Worm (Caenorhabditis elegans) whole organism, young adult: ENCODE measurements around the gene F19C7.8.

Experiments
- B0019.2 ChIP-seq: fragments of 200-800 bp; sonication (Bioruptor generic); conservative IDR thresholded peaks from 2 replicates; pipeline ENCODE4 v1.3.6; 2022; ENCODE audit warnings: missing genetic modification reagents, missing genetic modification characterization, missing compliant biosample characterization
- F22D6.2 ChIP-seq: sonication (generic microtip); optimal IDR thresholded peaks from 2 replicates; lab custom pipeline; 2016; ENCODE audit warnings: mild to moderate bottlenecking, missing genetic modification characterization, missing compliant biosample characterization
- F55B11.4 ChIP-seq: sonication (generic microtip); optimal IDR thresholded peaks from 2 replicates; lab custom pipeline; 2016; ENCODE audit warnings: missing compliant biosample characterization, missing genetic modification characterization, borderline replicate concordance; ENCODE audit not compliant: insufficient read depth
- ama-1 ChIP-seq, 3 experiments: fragments of 150-350 bp in 1 of 3; sonication (generic microtip) in 2 of 3; optimal IDR thresholded peaks; 2 replicates each; lab custom pipeline; 2014 to 2018; ENCODE audit warnings: missing biosample characterization in 2 of 3, missing genetic modification characterization in 2 of 3, missing genetic modification reagents in 2 of 3
- atf-7 ChIP-seq: sonication (generic microtip); optimal IDR thresholded peaks from 2 replicates; lab custom pipeline; 2017; ENCODE audit warnings: mild to moderate bottlenecking, missing genetic modification characterization, missing compliant biosample characterization
- attf-5 ChIP-seq: fragments of 200-800 bp; sonication (Bioruptor generic); optimal IDR thresholded peaks from 2 replicates; lab custom pipeline; 2018; ENCODE audit warnings: mild to moderate bottlenecking, missing genetic modification characterization, missing compliant biosample characterization
- attf-6 ChIP-seq: fragments of 200-800 bp; sonication (Bioruptor generic); IDR thresholded peaks from 2 replicates; pipeline ENCODE4 v1.3.6; 2022; ENCODE audit warnings: missing genetic modification reagents, missing genetic modification characterization, missing compliant biosample characterization
- egl-44 ChIP-seq: fragments of 200-800 bp; sonication (Bioruptor generic); IDR thresholded peaks from 2 replicates; pipeline ENCODE4 v1.3.6; 2022; ENCODE audit warnings: missing genetic modification reagents, missing genetic modification characterization, missing compliant biosample characterization
- egrh-3 ChIP-seq: fragments of 200-800 bp; sonication (Bioruptor generic); IDR thresholded peaks from 2 replicates; pipeline ENCODE4 v1.3.6; 2022; ENCODE audit warnings: missing genetic modification reagents, missing genetic modification characterization, missing compliant biosample characterization
- ets-4 ChIP-seq: fragments of 200-800 bp; sonication (Bioruptor generic); optimal IDR thresholded peaks from 2 replicates; lab custom pipeline; 2018; ENCODE audit warnings: mild to moderate bottlenecking, missing genetic modification characterization, missing compliant biosample characterization
- nhr-179 ChIP-seq: sonication (generic microtip); optimal IDR thresholded peaks from 2 replicates; lab custom pipeline; 2016; ENCODE audit warnings: mild to moderate bottlenecking, missing genetic modification characterization, missing compliant biosample characterization
- pha-4 ChIP-seq: fragments of 150-350 bp; sonication (generic microtip); optimal IDR thresholded peaks from 2 replicates; lab custom pipeline; 2014; ENCODE audit warnings: missing biosample characterization, missing genetic modification reagents, missing genetic modification characterization
- snpc-4 ChIP-seq, 5 experiments: fragments of 150-350 bp in 1 of 5; sonication (generic microtip) in 4 of 5; optimal IDR thresholded peaks; 2 replicates each; lab custom pipeline; 2014 to 2018; ENCODE audit warnings: missing genetic modification characterization in 5 of 5, missing biosample characterization in 3 of 5, antibody characterized with exemption in 2 of 5, mild to moderate bottlenecking in 2 of 5, missing compliant biosample characterization in 2 of 5, missing genotype in 2 of 5, moderate library complexity in 2 of 5, missing genetic modification reagents in 1 of 5
- unc-130 ChIP-seq: sonication (generic microtip); optimal IDR thresholded peaks from 2 replicates; lab custom pipeline; 2016; ENCODE audit warnings: missing genetic modification reagents, missing genetic modification characterization, missing compliant biosample characterization

ce11 chrIV:4611740-4612139, 26.2 kb downstream of the F19C7.8 start:
- TF ChIP-seq ets-4 (GFP tag; lab: Kevin White, UChicago) (no peak), nhr-179 (tag; lab: Kevin White, UChicago) (no peak), unc-130 (no peak), pha-4 (tag; lab: Kevin White, UChicago) (no peak), ama-1 (optimal IDR thresholded peaks at IDR 0.05; lab: Kevin White, UChicago) (no peak), ama-1 (GFP tag; optimal IDR thresholded peaks at IDR 0.05; lab: Kevin White, UChicago) (no peak), B0019.2 (no peak), attf-6 (GFP tag; lab: Robert Waterston, UW) (no peak), F22D6.2 (no peak), egl-44 (no peak), attf-5 (GFP tag; lab: Kevin White, UChicago) (no peak), atf-7 (tag; lab: Kevin White, UChicago) (no peak), F55B11.4 (no peak), egrh-3 (GFP tag; lab: Robert Waterston, UW) (no peak), snpc-4 (GFP tag; optimal IDR thresholded peaks at IDR 0.05; lab: Kevin White, UChicago) (no peak), snpc-4 (tag; optimal IDR thresholded peaks at IDR 0.05; lab: Kevin White, UChicago) (no peak)
